Worm (Caenorhabditis elegans) whole organism, young adult: ENCODE results near the gene ppm-1.H.

Source experiments
- F52B5.7 ChIP-seq: sonication (generic microtip); optimal IDR thresholded peaks from 2 replicates; lab custom pipeline; 2016; ENCODE audit warnings: mild to moderate bottlenecking, missing genetic modification characterization, missing compliant biosample characterization
- die-1 ChIP-seq: sonication (generic microtip); optimal IDR thresholded peaks from 2 replicates; lab custom pipeline; 2016; ENCODE audit warnings: missing genotype, mild to moderate bottlenecking, missing genetic modification characterization, missing compliant biosample characterization
- dox-1 ChIP-seq: fragments of 200-800 bp; sonication (Bioruptor generic); IDR thresholded peaks from 2 replicates; pipeline ENCODE4 v1.3.6; 2022; ENCODE audit warnings: missing genetic modification reagents, missing genetic modification characterization, missing compliant biosample characterization
- him-1 ChIP-seq: sonication (generic microtip); optimal IDR thresholded peaks from 2 replicates; lab custom pipeline; 2016; ENCODE audit warnings: missing genotype, missing genetic modification reagents, missing genetic modification characterization, missing compliant biosample characterization
- lsy-27 ChIP-seq: sonication (generic microtip); optimal IDR thresholded peaks from 2 replicates; lab custom pipeline; 2017; ENCODE audit warnings: missing genetic modification characterization, mild to moderate bottlenecking, missing compliant biosample characterization, antibody characterized with exemption, missing genotype, borderline replicate concordance; ENCODE audit not compliant: insufficient read depth
- unc-130 ChIP-seq: sonication (generic microtip); optimal IDR thresholded peaks from 2 replicates; lab custom pipeline; 2016; ENCODE audit warnings: missing genetic modification reagents, missing genetic modification characterization, missing compliant biosample characterization
- ztf-6 ChIP-seq: fragments of 200-800 bp; sonication (Bioruptor generic); IDR thresholded peaks from 2 replicates; pipeline ENCODE4 v1.3.6; 2022; ENCODE audit warnings: missing genetic modification reagents, missing genetic modification characterization, missing compliant biosample characterization

DNA sequence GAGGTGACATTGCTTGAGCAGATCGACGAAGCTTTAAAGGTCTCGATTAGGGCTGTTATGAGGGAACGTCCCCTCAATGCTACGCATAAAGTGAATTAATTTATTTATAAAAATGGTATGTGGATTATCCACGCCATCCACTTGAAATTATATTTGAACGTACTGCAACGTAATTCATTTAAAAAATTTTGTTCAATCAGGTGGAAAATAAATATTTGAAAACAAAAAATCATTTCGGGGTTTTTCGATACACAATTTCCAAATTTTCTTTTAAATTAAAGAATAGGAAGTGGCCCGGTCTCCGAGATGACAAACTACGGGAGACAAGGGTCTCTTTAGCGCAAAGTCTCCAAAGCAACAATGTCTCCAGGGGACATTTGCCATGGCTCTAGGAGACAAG, 43.5 kb upstream of the ppm-1.H start, which contains the start of gene oac-58:
- TF ChIP-seq ztf-6 (GFP tag; lab: Robert Waterston, UW), result no peak
- no peak for TF ChIP-seq him-1 (tag; lab: Kevin White, UChicago)
- no peak for TF ChIP-seq dox-1
- no peak for TF ChIP-seq F52B5.7 (tag; lab: Kevin White, UChicago)
- no peak for TF ChIP-seq die-1 (tag; lab: Kevin White, UChicago)
- TF ChIP-seq unc-130, result no peak
- no peak for TF ChIP-seq lsy-27 (tag; lab: Kevin White, UChicago)
